Worm (Caenorhabditis elegans) whole organism, late embryonic: ENCODE data around the gene clec-262.

Experiments
- elt-4 ChIP-seq: sonication (generic microtip); optimal IDR thresholded peaks from 2 replicates; lab custom pipeline; 2016; ENCODE audit warnings: missing genetic modification characterization, missing compliant biosample characterization
- ets-4 ChIP-seq: sonication (generic microtip); optimal IDR thresholded peaks from 2 replicates; lab custom pipeline; 2016; ENCODE audit warnings: missing genetic modification characterization, missing compliant biosample characterization
- fkh-10 ChIP-seq: fragments of 150-350 bp; optimal IDR thresholded peaks from 2 replicates; lab custom pipeline; 2014; ENCODE audit warnings: missing biosample characterization, missing genetic modification reagents, missing genetic modification characterization
- npax-4 ChIP-seq: sonication (generic microtip); optimal IDR thresholded peaks from 2 replicates; lab custom pipeline; 2016; ENCODE audit warnings: missing genetic modification characterization, missing compliant biosample characterization
- pat-9 ChIP-seq: fragments of 200-800 bp; sonication (Bioruptor generic); optimal IDR thresholded peaks from 2 replicates; lab custom pipeline; 2018; ENCODE audit warnings: mild to moderate bottlenecking, missing genetic modification characterization, moderate library complexity, missing compliant biosample characterization
- pha-4 ChIP-seq: fragments of 150-350 bp; optimal IDR thresholded peaks from 2 replicates; lab custom pipeline; 2018; ENCODE audit warnings: missing biosample characterization, missing genetic modification reagents, missing genetic modification characterization
- pros-1 ChIP-seq: fragments of 150-350 bp; optimal IDR thresholded peaks from 2 replicates; lab custom pipeline; 2014; ENCODE audit warnings: missing biosample characterization, missing genetic modification reagents, missing genetic modification characterization

ce11 chrV:20297650-20298049 is 14.0 kb upstream of the clec-262 start, which contains the start of gene ZC15.5:
- TF ChIP-seq elt-4 (tag; lab: Kevin White, UChicago) (no peak), pros-1 (no peak), pha-4 (tag; lab: Kevin White, UChicago) (no peak), npax-4 (tag; lab: Kevin White, UChicago) (no peak), pat-9 (no peak), fkh-10 (GFP tag; lab: Kevin White, UChicago) (no peak), ets-4 (tag; lab: Kevin White, UChicago) (no peak)
